Fruit fly (Drosophila melanogaster): Measurements from ENCODE around the gene Wnk.

Wnk gene

DNA sequence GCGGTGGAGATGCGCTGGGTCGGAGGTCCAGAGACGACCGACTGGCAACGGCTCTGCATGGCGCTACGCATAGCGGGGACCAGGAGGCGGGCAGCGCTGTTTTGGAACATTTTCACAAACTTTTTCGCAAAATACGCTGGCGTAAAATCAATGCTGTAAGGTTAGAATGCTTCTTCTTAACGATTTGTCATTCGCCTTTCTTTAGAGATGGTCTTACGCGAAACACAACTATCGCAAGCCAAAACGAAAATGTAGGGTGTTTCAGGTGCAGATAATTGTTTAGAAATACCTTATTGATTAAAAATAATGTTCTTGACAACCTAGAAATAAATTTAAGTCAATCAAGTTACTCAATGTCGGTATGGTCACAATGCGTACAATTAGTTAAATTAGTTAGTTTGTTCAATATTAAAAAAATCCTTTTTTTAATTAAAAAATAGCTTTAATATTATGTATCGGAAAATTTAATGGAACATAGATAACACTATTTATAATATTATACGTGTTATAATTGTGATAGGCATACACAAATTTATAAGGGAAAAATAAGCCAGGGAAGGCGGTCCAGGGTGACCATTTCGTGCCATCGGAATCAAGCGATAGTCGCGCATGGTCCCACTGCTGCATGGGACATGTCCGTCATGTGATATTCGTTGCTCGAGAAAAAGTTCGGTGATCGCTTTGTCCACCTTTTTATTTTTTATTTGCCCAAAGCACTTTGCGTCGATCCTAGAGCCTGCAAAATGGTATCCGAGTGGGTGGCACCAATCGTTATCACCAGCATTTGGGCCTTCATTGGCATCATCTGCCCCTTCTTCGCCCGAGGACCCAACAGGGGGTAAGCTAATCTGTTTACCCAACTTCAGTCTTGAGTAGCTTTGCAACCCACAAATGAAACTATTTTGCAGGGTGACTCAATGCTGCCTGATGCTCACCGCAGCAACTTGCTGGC is 15.2 kb downstream of the Wnk start, which contains the start of the genes COX8 and VhaM9.7-b (continued):
- TF ChIP-seq CG13424 (tag; optimal IDR thresholded peaks at IDR 0.05): peak; percentile 70
- no peak; the same call in 1 of the 2 replicates for TF ChIP-seq CG2129 (GFP tag; IDR thresholded peaks at IDR 0.05; ENCODE audit: partially characterized antibody)
- TF ChIP-seq BtbVII (GFP tag; optimal IDR thresholded peaks at IDR 0.05): no peak
- TF ChIP-seq Rx (GFP tag; IDR thresholded peaks at IDR 0.05): peak; percentile 37; the same call in 1 of the 2 replicates
- TF ChIP-seq Xbp1 (GFP tag; optimal IDR thresholded peaks at IDR 0.05): peak; percentile 72
- peak; percentile 45 for TF ChIP-seq ssp (GFP tag; IDR thresholded peaks at IDR 0.05)
- peak; percentile 65; the same call in 1 of the 3 replicates for TF ChIP-seq vnd (GFP tag; IDR thresholded peaks at IDR 0.05; ENCODE audit: partially characterized antibody)
- TF ChIP-seq tin (GFP tag; optimal IDR thresholded peaks at IDR 0.05): peak; percentile 64
- TF ChIP-seq hb (GFP tag; IDR thresholded peaks at IDR 0.05; ENCODE audit: partially characterized antibody): 0 out of 3 replicates have a peak, but pooled peaks have one; percentile 54
- peak; percentile 74 for TF ChIP-seq knrl (GFP tag; IDR thresholded peaks at IDR 0.05; ENCODE audit: partially characterized antibody)
- TF ChIP-seq sens (GFP tag): peak; percentile 63
- TF ChIP-seq CG30020 (tag; optimal IDR thresholded peaks at IDR 0.05): peak; percentile 75
- TF ChIP-seq chif (GFP tag; optimal IDR thresholded peaks at IDR 0.05): peak; percentile 50 to 51
- peak; percentile 88 for TF ChIP-seq bigmax (GFP tag; optimal IDR thresholded peaks at IDR 0.05)
- peak; percentile 52 for TF ChIP-seq shn (GFP tag; optimal IDR thresholded peaks at IDR 0.05)
- TF ChIP-seq hbn (GFP tag; IDR thresholded peaks at IDR 0.05; ENCODE audit: partially characterized antibody): peak; percentile 53
- TF ChIP-seq Pdp1 (GFP tag; optimal IDR thresholded peaks at IDR 0.05): peak; percentile 51 to 99
- TF ChIP-seq hkb (optimal IDR thresholded peaks at IDR 0.05): no peak
- TF ChIP-seq hkb (GFP tag; IDR thresholded peaks at IDR 0.05): peak; percentile 27; the same call in 1 of the 2 replicates
- TF ChIP-seq fd96Cb (tag; optimal IDR thresholded peaks at IDR 0.05): peak; percentile 43
- TF ChIP-seq yki (optimal IDR thresholded peaks at IDR 0.05): no peak
- TF ChIP-seq Hr51 (GFP tag; optimal IDR thresholded peaks at IDR 0.05): peak in 1 of 2 experiments; percentile 30
- peak; percentile 80 for TF ChIP-seq slbo (GFP tag; IDR thresholded peaks at IDR 0.05)
- no peak; the same call in 1 of the 2 replicates for TF ChIP-seq CG32772 (GFP tag; IDR thresholded peaks at IDR 0.05)
- peak; percentile 55; the same call in 1 of the 2 replicates for TF ChIP-seq CG14441 (GFP tag; IDR thresholded peaks at IDR 0.05)
- TF ChIP-seq gfzf (GFP tag; optimal IDR thresholded peaks at IDR 0.05): peak; percentile 69
- no peak for TF ChIP-seq sima (GFP tag; optimal IDR thresholded peaks at IDR 0.05)
- peak; percentile 86 for TF ChIP-seq CG9797 (GFP tag; optimal IDR thresholded peaks at IDR 0.05)
- TF ChIP-seq Med (GFP tag): peak; percentile 85
- TF ChIP-seq bbx (GFP tag; IDR thresholded peaks at IDR 0.05; ENCODE audit: partially characterized antibody): peak; percentile 65
- TF ChIP-seq gcm (GFP tag; optimal IDR thresholded peaks at IDR 0.05): no peak
- TF ChIP-seq Poxn (GFP tag; IDR thresholded peaks at IDR 0.05): no peak; the same call in 1 of the 2 replicates
- TF ChIP-seq Opbp (GFP tag; IDR thresholded peaks at IDR 0.05; ENCODE audit: partially characterized antibody): peak; percentile 60
- TF ChIP-seq pho (GFP tag; optimal IDR thresholded peaks at IDR 0.05): peak; percentile 13
- TF ChIP-seq Adf1 (GFP tag; IDR thresholded peaks at IDR 0.05): no peak
- peak; percentile 58 for TF ChIP-seq Max (GFP tag; optimal IDR thresholded peaks at IDR 0.05)
- peak; percentile 20 for TF ChIP-seq eyg (GFP tag; optimal IDR thresholded peaks at IDR 0.05)
- peak; percentile 72 for TF ChIP-seq amos (GFP tag; IDR thresholded peaks at IDR 0.05; ENCODE audit: partially characterized antibody)
- TF ChIP-seq CkIIα-i1 (GFP tag; IDR thresholded peaks at IDR 0.05): no peak
- peak; percentile 38 for TF ChIP-seq lbe (GFP tag; optimal IDR thresholded peaks at IDR 0.05)
- peak; percentile 58; the same call in 2 of the 4 replicates for TF ChIP-seq Gug (GFP tag; IDR thresholded peaks at IDR 0.05)
- peak; percentile 43 for TF ChIP-seq CG15696 (tag; optimal IDR thresholded peaks at IDR 0.05)
- TF ChIP-seq Hmx (GFP tag; optimal IDR thresholded peaks at IDR 0.05): no peak
- TF ChIP-seq chinmo (GFP tag; IDR thresholded peaks at IDR 0.05; ENCODE audit: partially characterized antibody): 0 out of 4 replicates have a peak, but pooled peaks have one; percentile 63
- no peak for TF ChIP-seq mirr (GFP tag; optimal IDR thresholded peaks at IDR 0.05)
- TF ChIP-seq CG12659 (GFP tag; optimal IDR thresholded peaks at IDR 0.05): peak; percentile 79
- peak; percentile 61 for TF ChIP-seq CG9437 (GFP tag; optimal IDR thresholded peaks at IDR 0.05)
